Worm (Caenorhabditis elegans): ENCODE results near the gene col-2.

DNA sequence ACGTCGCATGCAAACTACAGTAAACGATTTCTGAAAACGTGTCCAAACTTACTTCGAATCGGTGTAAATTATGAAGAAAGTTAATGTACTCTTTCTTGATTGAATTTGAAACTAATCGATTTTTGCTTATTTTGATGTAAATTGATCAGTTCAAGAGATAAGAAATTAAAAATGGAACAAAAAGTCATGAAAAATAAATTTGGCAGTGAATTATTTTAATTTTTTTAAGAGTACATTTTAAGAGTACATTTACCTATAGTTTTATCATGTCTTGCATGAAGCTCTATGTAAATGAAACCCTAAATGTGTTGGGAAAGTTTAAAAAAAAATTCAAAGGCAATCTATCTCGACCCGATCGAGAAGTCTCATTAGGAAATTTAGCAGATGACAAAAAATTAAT is 29.1 kb downstream of the col-2 start, which contains the start of gene T04B2.7:
- no peak for TF ChIP-seq ZK185.1 (tag; optimal IDR thresholded peaks at IDR 0.05; ENCODE audit: poor library complexity, severe bottlenecking)
- TF ChIP-seq unc-62 (GFP tag; optimal IDR thresholded peaks at IDR 0.05) = no peak

All from whole organism, young adult.